Fruit fly (Drosophila melanogaster) S2 (cell line): ENCODE results near the gene Pnn.
"Not testable (repeated sequence)": the region's sequence is repeated elsewhere in the genome, so short reads cannot be mapped to it uniquely, and the experiment has no call there.

Experiments used
- CG8478 ChIP-seq: fragments of >200 bp; optimal IDR thresholded peaks from 2 replicates; lab custom pipeline; 2018
- CTCF ChIP-seq, 2 experiments: fragments of >200 bp; optimal IDR thresholded peaks; 2 replicates each; lab custom pipeline; 2018

DNA sequence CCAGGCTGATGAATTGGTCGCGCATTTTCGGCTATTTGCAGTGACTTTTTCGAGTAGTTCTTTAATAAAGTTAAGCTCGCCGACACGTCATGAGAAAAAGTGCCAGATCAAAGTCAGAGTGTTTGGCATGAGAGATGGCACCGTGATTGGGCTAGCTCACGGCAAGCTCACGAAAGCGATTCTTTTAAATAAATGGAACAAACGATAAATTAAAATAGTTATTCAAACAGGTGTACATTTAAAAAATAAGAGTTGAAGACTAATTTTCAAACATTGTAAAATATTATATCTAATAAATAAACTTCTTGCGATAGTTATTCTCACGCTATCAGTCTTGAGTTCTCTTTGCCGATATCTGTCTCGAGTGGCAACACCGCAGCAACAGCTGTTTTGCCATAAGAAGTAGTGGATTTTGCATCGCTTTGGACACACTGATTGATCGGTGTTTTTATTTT lies 48.0 kb upstream of the Pnn start, which contains the start of the genes Unc-115b, p24-2 and CG32939:
- not testable (repeated sequence) for TF ChIP-seq CTCF (optimal IDR thresholded peaks at IDR 0.05; lab: Kevin White, UChicago); CG8478 (lab: Kevin White, UChicago)
